Fruit fly (Drosophila melanogaster) whole organism, embryonic: ENCODE data around the gene mRpL51.

Experiments
- Adf1 ChIP-seq: fragments of 200-800 bp; sonication (Bioruptor generic); IDR thresholded peaks from 2 replicates; pipeline ENCODE4 v1.3.6; 2022; ENCODE audit warnings: missing biosample characterization, missing genetic modification characterization
- CG10565 ChIP-seq: fragments of 200-800 bp; sonication (Bioruptor generic); optimal IDR thresholded peaks from 3 replicates; lab custom pipeline; 2016; ENCODE audit warnings: missing biosample characterization, mild to moderate bottlenecking, missing genetic modification characterization
- CG10654 ChIP-seq: fragments of 200-800 bp; sonication (Bioruptor generic); optimal IDR thresholded peaks from 2 replicates; lab custom pipeline; 2016; ENCODE audit warnings: missing biosample characterization, missing genetic modification characterization
- CG10959 ChIP-seq: fragments of 200-800 bp; sonication (Bioruptor generic); IDR thresholded peaks from 2 replicates; pipeline ENCODE4 v1.3.6; 2022; ENCODE audit warnings: missing biosample characterization, missing genetic modification characterization
- CG12071 ChIP-seq: fragments of 200-800 bp; sonication (Bioruptor generic); optimal IDR thresholded peaks from 3 replicates; lab custom pipeline; 2018; ENCODE audit warnings: missing biosample characterization, mild to moderate bottlenecking, missing genetic modification characterization
- CG13894 ChIP-seq: fragments of 200-800 bp; sonication (Bioruptor generic); optimal IDR thresholded peaks from 3 replicates; lab custom pipeline; 2018; ENCODE audit warnings: missing biosample characterization, mild to moderate bottlenecking, missing genetic modification characterization, moderate library complexity
- CG15514 ChIP-seq: fragments of 200-800 bp; sonication (Bioruptor generic); optimal IDR thresholded peaks from 3 replicates; lab custom pipeline; 2017; ENCODE audit warnings: missing biosample characterization, missing genetic modification characterization, mild to moderate bottlenecking, moderate library complexity, missing genetic modification reagents
- CG18262 ChIP-seq: fragments of 200-800 bp; optimal IDR thresholded peaks from 3 replicates; lab custom pipeline; 2019; ENCODE audit warnings: missing biosample characterization, mild to moderate bottlenecking, missing genetic modification characterization, moderate library complexity
- CG31224 ChIP-seq: fragments of 200-800 bp; sonication (Bioruptor generic); IDR thresholded peaks from 2 replicates; pipeline ENCODE4 v1.3.6; 2022; ENCODE audit warnings: missing biosample characterization, missing genetic modification characterization
- CG3163 ChIP-seq: fragments of 200-800 bp; sonication (Bioruptor generic); optimal IDR thresholded peaks from 3 replicates; lab custom pipeline; 2016; ENCODE audit warnings: missing biosample characterization, missing genetic modification characterization
- CG33557 ChIP-seq: fragments of 200-800 bp; sonication (Bioruptor generic); optimal IDR thresholded peaks from 2 replicates; lab custom pipeline; 2019; ENCODE audit warnings: missing biosample characterization, mild to moderate bottlenecking, missing genetic modification characterization, moderate library complexity
- CG34376 ChIP-seq: fragments of 200-800 bp; sonication (Bioruptor generic); optimal IDR thresholded peaks from 2 replicates; lab custom pipeline; 2018; ENCODE audit warnings: missing biosample characterization, mild to moderate bottlenecking, missing genetic modification characterization
- CG42726 ChIP-seq: fragments of 200-800 bp; sonication (Bioruptor generic); IDR thresholded peaks from 2 replicates; pipeline ENCODE4 v1.3.6; 2022; ENCODE audit warnings: missing biosample characterization, missing genetic modification characterization; ENCODE audit not compliant: partially characterized antibody
- CG4404 ChIP-seq: fragments of 200-800 bp; sonication (Bioruptor generic); IDR thresholded peaks from 2 replicates; pipeline ENCODE4 v1.3.6; 2022; ENCODE audit warnings: missing biosample characterization, missing genetic modification characterization
- CG6272 ChIP-seq: fragments of 200-800 bp; sonication (Bioruptor generic); IDR thresholded peaks from 2 replicates; pipeline ENCODE4 v1.3.6; 2022; ENCODE audit warnings: missing biosample characterization, missing genetic modification characterization
- CG7372 ChIP-seq: fragments of 200-800 bp; sonication (Bioruptor generic); IDR thresholded peaks from 2 replicates; pipeline ENCODE4 v1.3.6; 2022; ENCODE audit warnings: missing biosample characterization, missing genetic modification characterization
- CG8290 ChIP-seq, 3 experiments: fragments of 200-800 bp; sonication (Bioruptor generic); optimal IDR thresholded peaks; 2 replicates each; lab custom pipeline; 2016 to 2019; ENCODE audit warnings: missing biosample characterization in 3 of 3, missing genetic modification characterization in 3 of 3, mild to moderate bottlenecking in 2 of 3, moderate library complexity in 1 of 3
- CG8924 ChIP-seq: fragments of 200-800 bp; optimal IDR thresholded peaks from 3 replicates; lab custom pipeline; 2019; ENCODE audit warnings: missing biosample characterization, mild to moderate bottlenecking, missing genetic modification characterization, moderate library complexity
- CG9876 ChIP-seq: fragments of 200-800 bp; sonication (Bioruptor generic); optimal IDR thresholded peaks from 2 replicates; lab custom pipeline; 2016; ENCODE audit warnings: missing biosample characterization, missing genetic modification characterization
- HmgD ChIP-seq: fragments of 200-800 bp; sonication (Bioruptor generic); optimal IDR thresholded peaks from 3 replicates; lab custom pipeline; 2016; ENCODE audit warnings: missing biosample characterization, missing genetic modification characterization
- HmgZ ChIP-seq: fragments of 200-800 bp; sonication (Bioruptor generic); optimal IDR thresholded peaks from 2 replicates; lab custom pipeline; 2018; ENCODE audit warnings: missing biosample characterization, mild to moderate bottlenecking, missing genetic modification characterization
- Hr78 ChIP-seq, 2 experiments: fragments of 200-800 bp in 1 of 2; fragments of >200 bp in 1 of 2; sonication (Bioruptor generic) in 1 of 2; optimal IDR thresholded peaks; 2 replicates each; lab custom pipeline; 2017 to 2019; ENCODE audit warnings: missing biosample characterization in 2 of 2, missing genetic modification characterization in 2 of 2, mild to moderate bottlenecking in 1 of 2, moderate library complexity in 1 of 2
- Lpt ChIP-seq: fragments of >200 bp; optimal IDR thresholded peaks from 2 replicates; lab custom pipeline; 2018; ENCODE audit warnings: missing biosample characterization, missing genetic modification characterization
- Myb ChIP-seq: fragments of 200-800 bp; sonication (Bioruptor generic); optimal IDR thresholded peaks from 2 replicates; lab custom pipeline; 2016; ENCODE audit warnings: missing biosample characterization, missing genetic modification characterization
- Nf-YA ChIP-seq: fragments of 200-800 bp; sonication (Bioruptor generic); IDR thresholded peaks from 2 replicates; pipeline ENCODE4 v1.3.6; 2022; ENCODE audit warnings: missing biosample characterization, missing genetic modification characterization
- Stat92E ChIP-seq, 3 experiments: fragments of >200 bp in 2 of 3; fragments of 200-800 bp in 1 of 3; sonication (Bioruptor generic) in 1 of 3; optimal IDR thresholded peaks; 2 replicates each; lab custom pipeline; 2017 to 2019; ENCODE audit warnings: missing biosample characterization in 3 of 3, missing genetic modification characterization in 3 of 3, mild to moderate bottlenecking in 1 of 3, moderate library complexity in 1 of 3
- Vsx1 ChIP-seq: fragments of 200-800 bp; sonication (Bioruptor generic); optimal IDR thresholded peaks from 2 replicates; lab custom pipeline; 2017; ENCODE audit warnings: missing biosample characterization, mild to moderate bottlenecking, missing genetic modification characterization, missing genetic modification reagents
- ap ChIP-seq: fragments of 200-800 bp; sonication (Bioruptor generic); IDR thresholded peaks from 2 replicates; pipeline ENCODE4 v1.3.6; 2022; ENCODE audit warnings: missing biosample characterization, missing genetic modification characterization
- ato ChIP-seq: fragments of 200-800 bp; sonication (Bioruptor generic); IDR thresholded peaks from 2 replicates; pipeline ENCODE4 v1.3.6; 2022; ENCODE audit warnings: missing biosample characterization, missing genetic modification characterization; ENCODE audit not compliant: partially characterized antibody
- cg ChIP-seq: fragments of 200-800 bp; sonication (Bioruptor generic); optimal IDR thresholded peaks from 3 replicates; lab custom pipeline; 2019; ENCODE audit warnings: missing biosample characterization, mild to moderate bottlenecking, missing genetic modification characterization, moderate library complexity
- chn ChIP-seq: fragments of 200-800 bp; sonication (Bioruptor generic); optimal IDR thresholded peaks from 2 replicates; lab custom pipeline; 2016; ENCODE audit warnings: missing biosample characterization, missing genetic modification characterization
- fu2 ChIP-seq: fragments of 200-800 bp; sonication (Bioruptor generic); optimal IDR thresholded peaks from 2 replicates; lab custom pipeline; 2016; ENCODE audit warnings: missing biosample characterization, missing genetic modification characterization
- gem ChIP-seq: fragments of 200-800 bp; sonication (Bioruptor generic); optimal IDR thresholded peaks from 2 replicates; lab custom pipeline; 2019; ENCODE audit warnings: missing biosample characterization, mild to moderate bottlenecking, missing genetic modification characterization, moderate library complexity
- ind ChIP-seq: fragments of 200-800 bp; sonication (Bioruptor generic); optimal IDR thresholded peaks from 3 replicates; lab custom pipeline; 2016; ENCODE audit warnings: missing biosample characterization, missing genetic modification characterization
- kni ChIP-seq: fragments of 200-800 bp; sonication (Bioruptor generic); optimal IDR thresholded peaks from 3 replicates; lab custom pipeline; 2017; ENCODE audit warnings: mild to moderate bottlenecking, missing biosample characterization, missing genetic modification reagents, missing genetic modification characterization
- mirr ChIP-seq: fragments of 200-800 bp; sonication (Bioruptor generic); optimal IDR thresholded peaks from 3 replicates; lab custom pipeline; 2018; ENCODE audit warnings: missing biosample characterization, mild to moderate bottlenecking, missing genetic modification characterization
- nerfin-2 ChIP-seq: fragments of 200-800 bp; sonication (Bioruptor generic); IDR thresholded peaks from 2 replicates; pipeline ENCODE4 v1.3.6; 2022; ENCODE audit warnings: missing biosample characterization, missing genetic modification characterization; ENCODE audit not compliant: partially characterized antibody
- oc ChIP-seq: fragments of 200-800 bp; sonication (Bioruptor generic); optimal IDR thresholded peaks from 2 replicates; lab custom pipeline; 2018; ENCODE audit warnings: missing biosample characterization, mild to moderate bottlenecking, missing genetic modification characterization, moderate library complexity
- onecut ChIP-seq: fragments of 200-800 bp; sonication (Bioruptor generic); IDR thresholded peaks from 2 replicates; pipeline ENCODE4 v1.3.6; 2022; ENCODE audit warnings: missing biosample characterization, missing genetic modification characterization
- pho ChIP-seq: fragments of 200-800 bp; sonication (Bioruptor generic); optimal IDR thresholded peaks from 2 replicates; lab custom pipeline; 2016; ENCODE audit warnings: missing biosample characterization, missing genetic modification characterization
- pum ChIP-seq: fragments of 200-800 bp; sonication (Bioruptor generic); optimal IDR thresholded peaks from 2 replicates; lab custom pipeline; 2016; ENCODE audit warnings: missing biosample characterization, missing genetic modification characterization
- ranshi ChIP-seq: fragments of 200-800 bp; sonication (Bioruptor generic); IDR thresholded peaks from 2 replicates; pipeline ENCODE4 v1.3.6; 2022; ENCODE audit warnings: missing biosample characterization, missing genetic modification characterization
- rib ChIP-seq: fragments of 200-800 bp; sonication (Bioruptor generic); IDR thresholded peaks from 2 replicates; pipeline ENCODE4 v1.3.6; 2022; ENCODE audit warnings: missing biosample characterization, missing genetic modification characterization
- run ChIP-seq: fragments of 200-800 bp; sonication (Bioruptor generic); optimal IDR thresholded peaks from 3 replicates; lab custom pipeline; 2018; ENCODE audit warnings: missing biosample characterization, mild to moderate bottlenecking, missing genetic modification characterization
- slp2 ChIP-seq: fragments of 200-800 bp; sonication (Bioruptor generic); optimal IDR thresholded peaks from 2 replicates; lab custom pipeline; 2016; ENCODE audit warnings: missing biosample characterization, missing genetic modification characterization
- tx ChIP-seq: fragments of 200-800 bp; sonication (Bioruptor generic); optimal IDR thresholded peaks from 2 replicates; lab custom pipeline; 2016; ENCODE audit warnings: missing biosample characterization, missing genetic modification characterization
- unc-4 ChIP-seq: fragments of 200-800 bp; sonication (Bioruptor generic); IDR thresholded peaks from 2 replicates; pipeline ENCODE4 v1.3.6; 2022; ENCODE audit warnings: missing biosample characterization, missing genetic modification characterization; ENCODE audit not compliant: partially characterized antibody
- zfh1 ChIP-seq: fragments of 200-800 bp; sonication (Bioruptor generic); IDR thresholded peaks from 3 replicates; pipeline ENCODE4 v1.3.6; 2022; ENCODE audit warnings: missing biosample characterization, missing genetic modification characterization

Gene mRpL51

dm6 chr2L:8535394-8536176 is 18.4 kb upstream of the mRpL51 start (continued):
- TF ChIP-seq zfh1 (GFP tag; lab: Robert Waterston, UW) (peak; percentile 60), CG15514 (peak; percentile 74), ranshi (GFP tag; lab: Robert Waterston, UW) (peak; percentile 69; the same call in 1 of the 2 replicates), slp2 (no peak), HmgZ (tag; lab: Kevin White, UChicago) (peak; percentile 29), CG10565 (GFP tag; lab: Kevin White, UChicago) (peak; percentile 51), HmgD (GFP tag; lab: Kevin White, UChicago) (no peak), unc-4 (no peak), cg (GFP tag; lab: Kevin White, UChicago) (no peak), Stat92E (GFP tag; optimal IDR thresholded peaks at IDR 0.05; lab: Kevin White, UChicago) (peak in 1 of 3 experiments; percentile 51), gem (tag; lab: Kevin White, UChicago) (peak; percentile 97), Vsx1 (peak; percentile 89), CG10654 (peak; percentile 71), kni (GFP tag; lab: Kevin White, UChicago) (peak; percentile 81), Hr78 (GFP tag; optimal IDR thresholded peaks at IDR 0.05; lab: Kevin White, UChicago) (peak in 1 of 2 experiments; percentile 74), chn (GFP tag; lab: Kevin White, UChicago) (peak; percentile 9), Lpt (GFP tag; lab: Kevin White, UChicago) (no peak), CG3163 (GFP tag; lab: Kevin White, UChicago) (peak; percentile 76), Nf-YA (peak; percentile 26; the same call in 1 of the 2 replicates), CG7372 (GFP tag; lab: Robert Waterston, UW) (peak; percentile 70), run (tag; lab: Kevin White, UChicago) (peak; percentile 88), ap (peak; percentile 56; the same call in 1 of the 2 replicates), Adf1 (GFP tag; lab: Robert Waterston, UW) (peak; percentile 5; the same call in 1 of the 2 replicates), pum (no peak), ind (GFP tag; lab: Kevin White, UChicago) (peak; percentile 84), CG34376 (GFP tag; lab: Kevin White, UChicago) (peak; percentile 74), CG31224 (GFP tag; lab: Robert Waterston, UW) (peak; percentile 73), mirr (GFP tag; lab: Kevin White, UChicago) (no peak), CG6272 (peak; percentile 59), fu2 (GFP tag; lab: Kevin White, UChicago) (peak; percentile 17), ato (no peak), CG8924 (tag; lab: Kevin White, UChicago) (peak; percentile 96), CG42726 (GFP tag; lab: Robert Waterston, UW) (no peak), oc (tag; lab: Kevin White, UChicago) (peak; percentile 14), tx (peak; percentile 12), Myb (GFP tag; lab: Kevin White, UChicago) (peak; percentile 14), nerfin-2 (no peak), CG33557 (GFP tag; lab: Kevin White, UChicago) (peak; percentile 87), onecut (no peak; the same call in 1 of the 2 replicates), pho (peak; percentile 66), CG12071 (GFP tag; lab: Kevin White, UChicago) (peak; percentile 6), CG4404 (GFP tag; lab: Robert Waterston, UW) (peak; percentile 67), CG18262 (tag; lab: Kevin White, UChicago) (peak; percentile 98), CG8290 (GFP tag; optimal IDR thresholded peaks at IDR 0.05; lab: Kevin White, UChicago) (peak; percentile 55), CG8290 (tag; optimal IDR thresholded peaks at IDR 0.05; lab: Kevin White, UChicago) (peak in 1 of 2 experiments; percentile 54), CG9876 (GFP tag; lab: Kevin White, UChicago) (no peak), rib (GFP tag; lab: Robert Waterston, UW) (no peak), CG10959 (GFP tag; lab: Robert Waterston, UW) (peak; percentile 47; the same call in 1 of the 2 replicates), CG13894 (tag; lab: Kevin White, UChicago) (peak; percentile 74)
